Fruit fly (Drosophila melanogaster) whole organism, embryonic: Measurements from ENCODE around the gene CG34432.

ENCODE experiments used
- B-H2 ChIP-seq: fragments of 200-800 bp; sonication (Bioruptor generic); optimal IDR thresholded peaks from 2 replicates; lab custom pipeline; 2018; ENCODE audit warnings: missing biosample characterization, mild to moderate bottlenecking, missing genetic modification characterization
- Bdp1 ChIP-seq: fragments of 200-800 bp; sonication (Bioruptor generic); optimal IDR thresholded peaks from 3 replicates; lab custom pipeline; 2016; ENCODE audit warnings: missing biosample characterization, missing genetic modification characterization
- BtbVII ChIP-seq: fragments of 200-800 bp; sonication (Bioruptor generic); optimal IDR thresholded peaks from 3 replicates; lab custom pipeline; 2017; ENCODE audit warnings: missing biosample characterization, mild to moderate bottlenecking, missing genetic modification characterization
- Bteb2 ChIP-seq: fragments of 200-800 bp; sonication (Bioruptor generic); optimal IDR thresholded peaks from 2 replicates; lab custom pipeline; 2016; ENCODE audit warnings: missing biosample characterization, missing genetic modification characterization
- CG11696 ChIP-seq: fragments of 200-800 bp; sonication (Bioruptor generic); IDR thresholded peaks from 2 replicates; pipeline ENCODE4 v1.3.6; 2022; ENCODE audit warnings: missing biosample characterization, missing genetic modification characterization
- CG12769 ChIP-seq: fragments of 200-800 bp; sonication (Bioruptor generic); optimal IDR thresholded peaks from 2 replicates; lab custom pipeline; 2019; ENCODE audit warnings: missing biosample characterization, mild to moderate bottlenecking, missing genetic modification characterization, moderate library complexity
- CG13775 ChIP-seq: fragments of 200-800 bp; sonication (Bioruptor generic); optimal IDR thresholded peaks from 3 replicates; lab custom pipeline; 2017; ENCODE audit warnings: missing biosample characterization, mild to moderate bottlenecking, missing genetic modification characterization
- CG13894 ChIP-seq: fragments of 200-800 bp; sonication (Bioruptor generic); optimal IDR thresholded peaks from 3 replicates; lab custom pipeline; 2018; ENCODE audit warnings: missing biosample characterization, mild to moderate bottlenecking, missing genetic modification characterization, moderate library complexity
- CG18011 ChIP-seq: fragments of 200-800 bp; sonication (Bioruptor generic); optimal IDR thresholded peaks from 2 replicates; lab custom pipeline; 2017; ENCODE audit warnings: missing biosample characterization, missing genetic modification characterization, mild to moderate bottlenecking, moderate library complexity, missing genotype
- CG2129 ChIP-seq: fragments of 200-800 bp; sonication (Bioruptor generic); IDR thresholded peaks from 2 replicates; pipeline ENCODE4 v1.3.6; 2022; ENCODE audit warnings: missing biosample characterization, missing genetic modification characterization; ENCODE audit not compliant: partially characterized antibody
- CG3726 ChIP-seq: fragments of 200-800 bp; sonication (Bioruptor generic); IDR thresholded peaks from 3 replicates; pipeline ENCODE4, ENCODE4 v1.3.6; 2022; ENCODE audit warnings: missing biosample characterization, missing genetic modification characterization
- CG42726 ChIP-seq: fragments of 200-800 bp; sonication (Bioruptor generic); IDR thresholded peaks from 2 replicates; pipeline ENCODE4 v1.3.6; 2022; ENCODE audit warnings: missing biosample characterization, missing genetic modification characterization; ENCODE audit not compliant: partially characterized antibody
- CG4730 ChIP-seq: fragments of 200-800 bp; sonication (Bioruptor generic); IDR thresholded peaks from 2 replicates; pipeline ENCODE4 v1.3.6; 2022; ENCODE audit warnings: missing biosample characterization, missing genetic modification characterization
- CG4854 ChIP-seq: fragments of 200-800 bp; sonication (Bioruptor generic); optimal IDR thresholded peaks from 2 replicates; lab custom pipeline; 2016; ENCODE audit warnings: missing biosample characterization, missing genetic modification characterization, inconsistent platforms
- CG6813 ChIP-seq: fragments of 200-800 bp; sonication (Bioruptor generic); optimal IDR thresholded peaks from 2 replicates; lab custom pipeline; 2017; ENCODE audit warnings: missing biosample characterization, missing genetic modification characterization, mild to moderate bottlenecking, moderate library complexity, missing genetic modification reagents
- CG7271 ChIP-seq: fragments of 200-800 bp; sonication (Bioruptor generic); optimal IDR thresholded peaks from 2 replicates; lab custom pipeline; 2018; ENCODE audit warnings: missing biosample characterization, mild to moderate bottlenecking, missing genetic modification characterization, moderate library complexity
- CG9609 ChIP-seq: fragments of 200-800 bp; sonication (Bioruptor generic); optimal IDR thresholded peaks from 3 replicates; lab custom pipeline; 2016; ENCODE audit warnings: missing biosample characterization, missing genetic modification characterization
- CG9797 ChIP-seq: fragments of 200-800 bp; sonication (Bioruptor generic); optimal IDR thresholded peaks from 3 replicates; lab custom pipeline; 2018; ENCODE audit warnings: missing biosample characterization, mild to moderate bottlenecking, missing genetic modification characterization
- CG9817 ChIP-seq: fragments of 200-800 bp; sonication (Bioruptor generic); optimal IDR thresholded peaks from 2 replicates; lab custom pipeline; 2018; ENCODE audit warnings: missing biosample characterization, mild to moderate bottlenecking, missing genetic modification characterization, moderate library complexity
- Dbx ChIP-seq: fragments of 200-800 bp; sonication (Bioruptor generic); IDR thresholded peaks from 3 replicates; pipeline ENCODE4 v1.3.6; 2022; ENCODE audit warnings: missing biosample characterization, missing genetic modification characterization
- Doc2 ChIP-seq: fragments of 200-800 bp; sonication (Bioruptor generic); IDR thresholded peaks from 2 replicates; pipeline ENCODE4 v1.3.6; 2022; ENCODE audit warnings: missing biosample characterization, missing genetic modification characterization
- Drgx ChIP-seq: fragments of 200-800 bp; sonication (Bioruptor generic); IDR thresholded peaks from 2 replicates; pipeline ENCODE4 v1.3.6; 2022; ENCODE audit warnings: missing biosample characterization, missing genetic modification characterization
- E2f1 ChIP-seq: fragments of 200-800 bp; sonication (Bioruptor generic); IDR thresholded peaks from 2 replicates; pipeline ENCODE4 v1.3.6; 2022; ENCODE audit warnings: missing biosample characterization, missing genetic modification characterization
- Fer2 ChIP-seq: fragments of 200-800 bp; sonication (Bioruptor generic); optimal IDR thresholded peaks from 2 replicates; lab custom pipeline; 2018; ENCODE audit warnings: missing biosample characterization, mild to moderate bottlenecking, missing genetic modification characterization, moderate library complexity
- HLH4C ChIP-seq: fragments of 200-800 bp; sonication (Bioruptor generic); IDR thresholded peaks from 3 replicates; pipeline ENCODE4 v1.3.6; 2022; ENCODE audit warnings: missing biosample characterization, missing genetic modification characterization; ENCODE audit not compliant: partially characterized antibody
- Kr ChIP-seq: fragments of 200-800 bp; sonication (Bioruptor generic); optimal IDR thresholded peaks from 2 replicates; lab custom pipeline; 2017; ENCODE audit warnings: missing biosample characterization, mild to moderate bottlenecking, missing genetic modification characterization
- Lpt ChIP-seq: fragments of >200 bp; optimal IDR thresholded peaks from 2 replicates; lab custom pipeline; 2018; ENCODE audit warnings: missing biosample characterization, missing genetic modification characterization
- Mad ChIP-seq: fragments of 200-800 bp; sonication (Bioruptor generic); optimal IDR thresholded peaks from 2 replicates; lab custom pipeline; 2016; ENCODE audit warnings: missing biosample characterization, missing genetic modification characterization
- Myb ChIP-seq: fragments of 200-800 bp; sonication (Bioruptor generic); optimal IDR thresholded peaks from 2 replicates; lab custom pipeline; 2016; ENCODE audit warnings: missing biosample characterization, missing genetic modification characterization
- NC2β ChIP-seq: fragments of 200-800 bp; sonication (Bioruptor generic); optimal IDR thresholded peaks from 2 replicates; lab custom pipeline; 2016; ENCODE audit warnings: missing biosample characterization, missing genetic modification characterization
- Ravus ChIP-seq: fragments of 200-800 bp; sonication (Bioruptor generic); IDR thresholded peaks from 2 replicates; pipeline ENCODE4 v1.3.6; 2022; ENCODE audit warnings: missing biosample characterization, missing genetic modification characterization
- Rx ChIP-seq: fragments of 200-800 bp; sonication (Bioruptor generic); IDR thresholded peaks from 2 replicates; pipeline ENCODE4 v1.3.6; 2022; ENCODE audit warnings: missing biosample characterization, missing genetic modification characterization
- Six4 ChIP-seq: fragments of 200-800 bp; sonication (Bioruptor generic); optimal IDR thresholded peaks from 2 replicates; lab custom pipeline; 2016; ENCODE audit warnings: missing biosample characterization, missing genetic modification characterization
- YL-1 ChIP-seq: fragments of 200-800 bp; sonication (Bioruptor generic); optimal IDR thresholded peaks from 3 replicates; lab custom pipeline; 2017; ENCODE audit warnings: missing biosample characterization, mild to moderate bottlenecking, missing genetic modification characterization
- abd-A ChIP-seq: fragments of 200-800 bp; sonication (Bioruptor generic); optimal IDR thresholded peaks from 3 replicates; lab custom pipeline; 2019; ENCODE audit warnings: missing biosample characterization, mild to moderate bottlenecking, missing genetic modification characterization, moderate library complexity
- crol ChIP-seq: fragments of 200-800 bp; sonication (Bioruptor generic); IDR thresholded peaks from 2 replicates; pipeline ENCODE4 v1.3.6; 2022; ENCODE audit warnings: missing biosample characterization, missing genetic modification characterization
- fru ChIP-seq: fragments of >200 bp; optimal IDR thresholded peaks from 2 replicates; lab custom pipeline; 2017
- grn ChIP-seq: fragments of 200-800 bp; sonication (Bioruptor generic); optimal IDR thresholded peaks from 3 replicates; lab custom pipeline; 2017; ENCODE audit warnings: missing biosample characterization, missing genetic modification characterization
- gsb-n ChIP-seq: fragments of 200-800 bp; sonication (Bioruptor generic); optimal IDR thresholded peaks from 3 replicates; lab custom pipeline; 2018; ENCODE audit warnings: missing biosample characterization, mild to moderate bottlenecking, missing genetic modification characterization
- klu ChIP-seq: fragments of 200-800 bp; sonication (Bioruptor generic); IDR thresholded peaks from 2 replicates; pipeline ENCODE4 v1.3.6; 2022; ENCODE audit warnings: missing biosample characterization, missing genetic modification characterization
- lab ChIP-seq: fragments of 200-800 bp; sonication (Bioruptor generic); optimal IDR thresholded peaks from 3 replicates; lab custom pipeline; 2017; ENCODE audit warnings: missing biosample characterization, missing genetic modification characterization, mild to moderate bottlenecking, moderate library complexity, missing genetic modification reagents
- lilli ChIP-seq: fragments of 200-800 bp; sonication (Bioruptor generic); optimal IDR thresholded peaks from 3 replicates; lab custom pipeline; 2016; ENCODE audit warnings: missing biosample characterization, missing genetic modification characterization
- org-1 ChIP-seq: fragments of 200-800 bp; sonication (Bioruptor generic); optimal IDR thresholded peaks from 2 replicates; lab custom pipeline; 2017; ENCODE audit warnings: missing biosample characterization, missing genetic modification characterization
- pros ChIP-seq: fragments of 200-800 bp; sonication (Bioruptor generic); optimal IDR thresholded peaks from 3 replicates; lab custom pipeline; 2019; ENCODE audit warnings: missing biosample characterization, mild to moderate bottlenecking, missing genetic modification characterization, moderate library complexity
- ranshi ChIP-seq: fragments of 200-800 bp; sonication (Bioruptor generic); IDR thresholded peaks from 2 replicates; pipeline ENCODE4 v1.3.6; 2022; ENCODE audit warnings: missing biosample characterization, missing genetic modification characterization
- scrt ChIP-seq: fragments of 200-800 bp; sonication (Bioruptor generic); optimal IDR thresholded peaks from 2 replicates; lab custom pipeline; 2018; ENCODE audit warnings: missing biosample characterization, mild to moderate bottlenecking, missing genetic modification characterization, moderate library complexity
- shn ChIP-seq: fragments of 200-800 bp; sonication (Bioruptor generic); optimal IDR thresholded peaks from 3 replicates; lab custom pipeline; 2016; ENCODE audit warnings: missing biosample characterization, missing genetic modification characterization
- so ChIP-seq: fragments of 200-800 bp; sonication (Bioruptor generic); IDR thresholded peaks from 3 replicates; pipeline ENCODE4 v1.3.6; 2022; ENCODE audit warnings: missing biosample characterization, missing genetic modification characterization
- tx ChIP-seq: fragments of 200-800 bp; sonication (Bioruptor generic); optimal IDR thresholded peaks from 2 replicates; lab custom pipeline; 2016; ENCODE audit warnings: missing biosample characterization, missing genetic modification characterization

The CG34432 gene

DNA sequence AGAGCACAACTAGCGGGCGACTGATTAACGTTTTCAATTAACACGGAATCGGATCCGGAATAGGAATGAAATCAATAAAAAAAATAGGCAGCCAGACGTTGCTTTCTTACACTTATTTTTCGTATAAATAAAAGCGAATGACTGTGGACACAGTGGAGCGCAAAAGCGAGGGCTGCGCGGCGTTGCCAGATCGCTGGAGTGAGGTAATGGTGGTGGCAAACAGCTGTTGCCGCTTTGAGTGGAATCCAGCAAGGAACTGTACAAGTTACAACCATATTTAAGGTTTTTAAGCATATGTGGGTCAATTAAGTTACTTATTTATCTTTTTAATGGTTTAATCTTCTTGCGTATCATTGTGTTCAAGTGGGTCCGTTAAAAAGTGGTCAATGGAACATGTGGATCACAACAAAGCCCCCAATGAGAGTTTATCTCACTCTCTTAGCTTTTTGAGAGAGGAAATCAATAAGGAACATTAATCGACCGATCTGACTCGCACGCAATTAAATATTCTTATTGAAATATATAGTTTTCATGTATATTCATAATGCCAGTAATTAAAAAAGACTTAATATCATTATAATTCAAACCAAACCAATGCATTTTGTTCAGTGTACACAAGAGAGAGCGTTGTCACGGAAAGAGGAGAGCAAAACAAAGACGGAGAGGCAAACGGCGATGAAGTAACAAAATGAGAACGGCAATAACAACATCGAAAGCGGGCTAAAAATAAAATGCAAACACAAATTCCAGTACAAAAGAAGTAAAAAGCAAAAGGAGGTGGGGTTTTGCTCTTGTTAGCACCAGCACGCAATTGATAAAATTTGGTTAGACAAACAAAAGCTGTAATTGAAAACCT, 48.6 kb upstream of the CG34432 start (continued):
- TF ChIP-seq abd-A (tag; lab: Kevin White, UChicago) (no peak), Bteb2 (GFP tag; lab: Kevin White, UChicago) (peak; percentile 84), NC2β (GFP tag; lab: Kevin White, UChicago) (peak; percentile 91), Dbx (peak; percentile 92), YL-1 (peak; percentile 20), CG13894 (tag; lab: Kevin White, UChicago) (peak; percentile 78), CG6813 (GFP tag; lab: Kevin White, UChicago) (peak; percentile 92), CG2129 (GFP tag; lab: Robert Waterston, UW) (no peak), CG18011 (GFP tag; lab: Kevin White, UChicago) (peak; percentile 81), Lpt (GFP tag; lab: Kevin White, UChicago) (no peak), lab (peak; percentile 94), Mad (GFP tag; lab: Kevin White, UChicago) (peak; percentile 88), tx (peak; percentile 84), lilli (peak; percentile 93), E2f1 (GFP tag; lab: Robert Waterston, UW) (peak; percentile 94), scrt (GFP tag; lab: Kevin White, UChicago) (peak; percentile 86), so (GFP tag; lab: Robert Waterston, UW) (peak; percentile 96), ranshi (GFP tag; lab: Robert Waterston, UW) (peak; percentile 93), CG9609 (GFP tag; lab: Kevin White, UChicago) (peak; percentile 81), Ravus (peak; percentile 70), CG13775 (GFP tag; lab: Kevin White, UChicago) (peak; percentile 86), CG11696 (peak; percentile 91), CG12769 (tag; lab: Kevin White, UChicago) (peak; percentile 68), BtbVII (GFP tag; lab: Kevin White, UChicago) (peak; percentile 88), crol (GFP tag; lab: Robert Waterston, UW) (no peak), HLH4C (GFP tag; lab: Robert Waterston, UW) (no peak), Bdp1 (GFP tag; lab: Kevin White, UChicago) (peak; percentile 82), pros (GFP tag; lab: Kevin White, UChicago) (no peak), shn (GFP tag; lab: Kevin White, UChicago) (peak; percentile 74), Myb (GFP tag; lab: Kevin White, UChicago) (peak; percentile 67), org-1 (GFP tag; lab: Kevin White, UChicago) (peak; percentile 88), Rx (GFP tag; lab: Robert Waterston, UW) (peak; percentile 86), Kr (GFP tag; lab: Kevin White, UChicago) (no peak), grn (peak; percentile 21), fru (no peak), CG9817 (tag; lab: Kevin White, UChicago) (peak; percentile 89), CG4730 (GFP tag; lab: Robert Waterston, UW) (peak; percentile 90), Fer2 (tag; lab: Kevin White, UChicago) (peak; percentile 73), B-H2 (peak; percentile 70), CG3726 (peak; percentile 93), gsb-n (tag; lab: Kevin White, UChicago) (peak; percentile 91), klu (GFP tag; lab: Robert Waterston, UW) (peak; percentile 82), CG42726 (GFP tag; lab: Robert Waterston, UW) (no peak), CG9797 (GFP tag; lab: Kevin White, UChicago) (peak; percentile 6), Doc2 (GFP tag; lab: Robert Waterston, UW) (0 out of 2 replicates have a peak, but pooled peaks have one; percentile 43), Six4 (peak; percentile 90), CG7271 (peak; percentile 24), Drgx (GFP tag; lab: Robert Waterston, UW) (peak; percentile 96), CG4854 (GFP tag; lab: Kevin White, UChicago) (peak; percentile 91)
